Fruit fly (Drosophila melanogaster) whole organism, wandering third instar larva: ENCODE measurements around the gene CG43672.

Source experiments
- OdsH ChIP-seq: fragments of 200-800 bp; sonication (Bioruptor generic); optimal IDR thresholded peaks from 2 replicates; lab custom pipeline; 2016; ENCODE audit warnings: missing biosample characterization, mild to moderate bottlenecking, missing genetic modification characterization
- Vsx2 ChIP-seq: fragments of 200-300, 225-300 bp; sonication (Bioruptor generic); optimal IDR thresholded peaks from 2 replicates; lab custom pipeline; 2018; ENCODE audit warnings: missing biosample characterization, missing genetic modification characterization; ENCODE audit not compliant: partially characterized antibody
- h ChIP-seq: fragments of 200-800 bp; sonication (Bioruptor generic); optimal IDR thresholded peaks from 3 replicates; lab custom pipeline; 2016; ENCODE audit warnings: missing biosample characterization, mild to moderate bottlenecking, missing genetic modification characterization
- jim ChIP-seq: fragments of 175-275, 200-325 bp; sonication (Bioruptor generic); optimal IDR thresholded peaks from 2 replicates; lab custom pipeline; 2016; ENCODE audit warnings: missing biosample characterization, mild to moderate bottlenecking, missing genetic modification characterization
- rgr ChIP-seq: fragments of 200-800 bp; sonication (Bioruptor generic); optimal IDR thresholded peaks from 3 replicates; lab custom pipeline; 2016; ENCODE audit warnings: missing biosample characterization, mild to moderate bottlenecking, missing genetic modification characterization
- usp ChIP-seq: fragments of >200 bp; optimal IDR thresholded peaks from 2 replicates; lab custom pipeline; 2017; ENCODE audit warnings: missing biosample characterization, missing genetic modification characterization

DNA sequence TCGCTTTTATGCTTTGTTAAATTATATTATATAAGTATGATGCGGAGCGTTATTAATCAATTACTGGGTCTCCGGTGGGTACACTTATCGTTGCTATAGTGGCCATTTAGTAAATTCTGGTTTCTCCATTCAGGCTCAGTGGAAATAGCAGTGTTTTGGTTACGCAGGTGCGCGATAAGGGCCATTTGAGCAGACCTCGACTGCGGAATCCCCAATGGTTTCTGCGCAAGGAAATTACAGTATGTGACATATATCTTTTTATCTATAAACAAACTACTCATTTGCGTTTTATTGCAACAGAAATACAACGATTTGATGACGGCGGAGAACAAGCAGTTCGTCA lies 11.5 kb upstream of the CG43672 start:
- TF ChIP-seq Vsx2 (GFP tag; lab: Kevin White, UChicago) = no peak
- TF ChIP-seq jim (GFP tag; lab: Kevin White, UChicago) = no peak
- no peak for TF ChIP-seq usp
- no peak for TF ChIP-seq h (GFP tag; lab: Kevin White, UChicago)
- TF ChIP-seq OdsH (GFP tag; lab: Kevin White, UChicago) = no peak
- TF ChIP-seq rgr (GFP tag; lab: Kevin White, UChicago) = no peak
